Fruit fly (Drosophila melanogaster): Measurements from ENCODE around the gene Rsph9.

Rsph9 gene

dm6 chr2L:17379844-17380243 is 32.6 kb downstream of the Rsph9 start (continued):
- no peak for TF ChIP-seq Lim3 (GFP tag; IDR thresholded peaks at IDR 0.05)
- TF ChIP-seq HLHmδ (GFP tag; optimal IDR thresholded peaks at IDR 0.05) = peak; percentile 89
- TF ChIP-seq fd64A (GFP tag; optimal IDR thresholded peaks at IDR 0.05) = peak; percentile 92
- peak; percentile 17 for TF ChIP-seq pfk (GFP tag; optimal IDR thresholded peaks at IDR 0.05)
- TF ChIP-seq CG10979 (tag; optimal IDR thresholded peaks at IDR 0.05) = peak; percentile 70
- peak; percentile 49 for TF ChIP-seq shn (GFP tag; optimal IDR thresholded peaks at IDR 0.05)
- TF ChIP-seq Dip3 (GFP tag; optimal IDR thresholded peaks at IDR 0.05) = no peak
- peak; percentile 81 for TF ChIP-seq dmrt11E (tag; optimal IDR thresholded peaks at IDR 0.05)
- peak; percentile 8 for TF ChIP-seq cwo (GFP tag; optimal IDR thresholded peaks at IDR 0.05)
- peak; percentile 91 for TF ChIP-seq gsb-n (tag; optimal IDR thresholded peaks at IDR 0.05)
- TF ChIP-seq Kr (GFP tag; optimal IDR thresholded peaks at IDR 0.05) = peak; percentile 93
- peak; percentile 16 for TF ChIP-seq Ssrp (tag; optimal IDR thresholded peaks at IDR 0.05)
- TF ChIP-seq Spps (tag; optimal IDR thresholded peaks at IDR 0.05) = peak; percentile 67
- TF ChIP-seq jing (GFP tag; optimal IDR thresholded peaks at IDR 0.05) = peak; percentile 58
- peak; percentile 51 for TF ChIP-seq CG7556 (GFP tag; optimal IDR thresholded peaks at IDR 0.05)
- TF ChIP-seq Oli (tag; optimal IDR thresholded peaks at IDR 0.05) = no peak
- TF ChIP-seq CG18011 (GFP tag; optimal IDR thresholded peaks at IDR 0.05) = no peak
- TF ChIP-seq CG3726 (GFP tag; IDR thresholded peaks at IDR 0.05) = no peak
- TF ChIP-seq CG11695 (GFP tag; IDR thresholded peaks at IDR 0.05) = 0 out of 3 replicates have a peak, but pooled peaks have one; percentile 27
- TF ChIP-seq al (GFP tag; IDR thresholded peaks at IDR 0.05) = no peak
- peak; percentile 41 for TF ChIP-seq CG8281 (tag; optimal IDR thresholded peaks at IDR 0.05)
- TF ChIP-seq en (GFP tag; optimal IDR thresholded peaks at IDR 0.05) = peak; percentile 71
- TF ChIP-seq CG13775 (GFP tag; optimal IDR thresholded peaks at IDR 0.05) = peak; percentile 15
- TF ChIP-seq repo (GFP tag; optimal IDR thresholded peaks at IDR 0.05) = peak; percentile 56
- TF ChIP-seq CG8388 (GFP tag; optimal IDR thresholded peaks at IDR 0.05) = peak; percentile 63
- peak; percentile 91 for TF ChIP-seq CG8290 (GFP tag; optimal IDR thresholded peaks at IDR 0.05)
- TF ChIP-seq CG8290 (tag; optimal IDR thresholded peaks at IDR 0.05) = peak; percentile 62 to 76
- peak; percentile 46; the same call in 1 of the 2 replicates for TF ChIP-seq ranshi (GFP tag; IDR thresholded peaks at IDR 0.05)
- peak; percentile 15 for TF ChIP-seq Myb (GFP tag; optimal IDR thresholded peaks at IDR 0.05)
- no peak for TF ChIP-seq CG1832 (GFP tag; optimal IDR thresholded peaks at IDR 0.05)
- peak; percentile 63 for TF ChIP-seq dmrt99B (tag; optimal IDR thresholded peaks at IDR 0.05)
- peak; percentile 74 for TF ChIP-seq CG1529 (GFP tag; optimal IDR thresholded peaks at IDR 0.05)
- TF ChIP-seq Xbp1 (GFP tag; optimal IDR thresholded peaks at IDR 0.05) = peak; percentile 45
- peak; percentile 73 for TF ChIP-seq trh (GFP tag; optimal IDR thresholded peaks at IDR 0.05)
- TF ChIP-seq CG5180 (GFP tag; optimal IDR thresholded peaks at IDR 0.05) = peak; percentile 73
- TF ChIP-seq CG17359 (tag; optimal IDR thresholded peaks at IDR 0.05) = peak; percentile 89
- TF ChIP-seq CG4617 (GFP tag; optimal IDR thresholded peaks at IDR 0.05; ENCODE audit: borderline replicate concordance) = peak; percentile 25
- peak; percentile 16 for TF ChIP-seq az2 (GFP tag; optimal IDR thresholded peaks at IDR 0.05)
- peak; percentile 74 for TF ChIP-seq CG30431 (GFP tag; optimal IDR thresholded peaks at IDR 0.05)
- peak; percentile 59 for TF ChIP-seq CG12299 (tag; optimal IDR thresholded peaks at IDR 0.05)
- peak; percentile 62 for TF ChIP-seq CG4820 (GFP tag; optimal IDR thresholded peaks at IDR 0.05)
- no peak for TF ChIP-seq Taf1 (GFP tag; IDR thresholded peaks at IDR 0.05)
- peak; percentile 49 for TF ChIP-seq da (GFP tag; optimal IDR thresholded peaks at IDR 0.05)
- no peak for TF ChIP-seq chinmo (GFP tag; IDR thresholded peaks at IDR 0.05; ENCODE audit: partially characterized antibody)
- peak; percentile 75 for TF ChIP-seq Side (GFP tag; optimal IDR thresholded peaks at IDR 0.05)
- peak; percentile 21 for TF ChIP-seq Fer2 (tag; optimal IDR thresholded peaks at IDR 0.05)
- peak; percentile 51 for TF ChIP-seq disco-r (GFP tag; optimal IDR thresholded peaks at IDR 0.05)
- TF ChIP-seq crp (GFP tag; optimal IDR thresholded peaks at IDR 0.05) = peak in 1 of 2 experiments; percentile 18
- peak; percentile 24 for TF ChIP-seq Hey (tag; optimal IDR thresholded peaks at IDR 0.05)
- peak; percentile 85 for TF ChIP-seq ac (GFP tag; optimal IDR thresholded peaks at IDR 0.05)
